Fruit fly (Drosophila melanogaster) whole organism, embryonic: ENCODE results near the gene CG43095.

Experiments used
- Ada2b ChIP-seq: fragments of 200-800 bp; sonication (Bioruptor generic); IDR thresholded peaks from 2 replicates; pipeline ENCODE4 v1.3.6; 2022; ENCODE audit warnings: missing biosample characterization, missing genetic modification characterization
- CG10209 ChIP-seq: fragments of 200-800 bp; sonication (Bioruptor generic); optimal IDR thresholded peaks from 3 replicates; lab custom pipeline; 2017; ENCODE audit warnings: missing biosample characterization, mild to moderate bottlenecking, missing genetic modification characterization, missing genetic modification reagents
- CG13775 ChIP-seq: fragments of 200-800 bp; sonication (Bioruptor generic); optimal IDR thresholded peaks from 3 replicates; lab custom pipeline; 2017; ENCODE audit warnings: missing biosample characterization, mild to moderate bottlenecking, missing genetic modification characterization
- CG14667 ChIP-seq: fragments of 200-800 bp; sonication (Bioruptor generic); IDR thresholded peaks from 2 replicates; pipeline ENCODE4 v1.3.6; 2022; ENCODE audit warnings: missing biosample characterization, missing genetic modification characterization
- CG1603 ChIP-seq: fragments of 200-800 bp; sonication (Bioruptor generic); optimal IDR thresholded peaks from 2 replicates; lab custom pipeline; 2019; ENCODE audit warnings: missing biosample characterization, mild to moderate bottlenecking, missing genetic modification characterization, moderate library complexity
- CG17612 ChIP-seq: fragments of 200-800 bp; sonication (Bioruptor generic); IDR thresholded peaks from 2 replicates; pipeline ENCODE4 v1.3.6; 2022; ENCODE audit warnings: missing biosample characterization, missing genetic modification characterization
- CG18599 ChIP-seq: fragments of 200-800 bp; sonication (Bioruptor generic); optimal IDR thresholded peaks from 3 replicates; lab custom pipeline; 2017; ENCODE audit warnings: missing biosample characterization, missing genetic modification characterization, mild to moderate bottlenecking, moderate library complexity, missing genetic modification reagents
- CG2889 ChIP-seq: fragments of 200-800 bp; sonication (Bioruptor generic); IDR thresholded peaks from 3 replicates; pipeline ENCODE4 v1.3.6; 2022; ENCODE audit warnings: missing biosample characterization, missing genetic modification characterization
- CG31388 ChIP-seq: fragments of 200-800 bp; sonication (Bioruptor generic); optimal IDR thresholded peaks from 2 replicates; lab custom pipeline; 2016; ENCODE audit warnings: missing biosample characterization, missing genetic modification characterization
- CG4404 ChIP-seq: fragments of 200-800 bp; sonication (Bioruptor generic); IDR thresholded peaks from 2 replicates; pipeline ENCODE4 v1.3.6; 2022; ENCODE audit warnings: missing biosample characterization, missing genetic modification characterization
- CG7963 ChIP-seq: fragments of 200-800 bp; sonication (Bioruptor generic); IDR thresholded peaks from 3 replicates; pipeline ENCODE4 v1.3.6; 2022; ENCODE audit warnings: missing biosample characterization, missing genetic modification characterization; ENCODE audit not compliant: partially characterized antibody
- CTCF ChIP-seq: fragments of 200-800 bp; sonication (Bioruptor generic); optimal IDR thresholded peaks from 2 replicates; lab custom pipeline; 2017; ENCODE audit warnings: missing biosample characterization, mild to moderate bottlenecking, missing genetic modification characterization, moderate library complexity
- D19B ChIP-seq: fragments of 200-800 bp; sonication (Bioruptor generic); optimal IDR thresholded peaks from 2 replicates; lab custom pipeline; 2017; ENCODE audit warnings: missing biosample characterization, mild to moderate bottlenecking, missing genetic modification characterization
- Dbx ChIP-seq: fragments of 200-800 bp; sonication (Bioruptor generic); IDR thresholded peaks from 3 replicates; pipeline ENCODE4 v1.3.6; 2022; ENCODE audit warnings: missing biosample characterization, missing genetic modification characterization
- Ets65A ChIP-seq: fragments of 200-800 bp; sonication (Bioruptor generic); peaks from one replicate; lab custom pipeline; 2016; ENCODE audit warnings: missing biosample characterization, missing genetic modification characterization
- Hsf ChIP-seq: fragments of 200-800 bp; sonication (Bioruptor generic); optimal IDR thresholded peaks from 3 replicates; lab custom pipeline; 2016; ENCODE audit warnings: missing biosample characterization, missing genetic modification characterization
- MTF-1 ChIP-seq: fragments of 200-800 bp; sonication (Bioruptor generic); optimal IDR thresholded peaks from 2 replicates; lab custom pipeline; 2018; ENCODE audit warnings: missing biosample characterization, mild to moderate bottlenecking, missing genetic modification characterization, borderline replicate concordance
- Meics ChIP-seq: fragments of 200-800 bp; sonication (Bioruptor generic); optimal IDR thresholded peaks from 2 replicates; lab custom pipeline; 2017; ENCODE audit warnings: missing biosample characterization, mild to moderate bottlenecking, missing genetic modification characterization
- NC2α ChIP-seq: fragments of 200-800 bp; sonication (Bioruptor generic); optimal IDR thresholded peaks from 2 replicates; lab custom pipeline; 2016; ENCODE audit warnings: missing biosample characterization, missing genetic modification characterization
- Oli ChIP-seq: fragments of 200-800 bp; sonication (Bioruptor generic); optimal IDR thresholded peaks from 2 replicates; lab custom pipeline; 2018; ENCODE audit warnings: missing biosample characterization, mild to moderate bottlenecking, missing genetic modification characterization, moderate library complexity
- Sox102F ChIP-seq: fragments of 200-800 bp; sonication (Bioruptor generic); optimal IDR thresholded peaks from 2 replicates; lab custom pipeline; 2018; ENCODE audit warnings: missing biosample characterization, mild to moderate bottlenecking, missing genetic modification characterization, moderate library complexity
- al ChIP-seq: fragments of 200-800 bp; sonication (Bioruptor generic); IDR thresholded peaks from 2 replicates; pipeline ENCODE4 v1.3.6; 2022; ENCODE audit warnings: missing biosample characterization, missing genetic modification characterization
- ara ChIP-seq: fragments of 200-800 bp; sonication (Bioruptor generic); IDR thresholded peaks from 2 replicates; pipeline ENCODE4 v1.3.6; 2022; ENCODE audit warnings: missing biosample characterization, missing genetic modification characterization
- esg ChIP-seq: fragments of 200-800 bp; sonication (Bioruptor generic); conservative IDR thresholded peaks from 2 replicates; pipeline ENCODE4 v1.3.6; 2022; ENCODE audit warnings: missing biosample characterization, missing genetic modification characterization
- gce ChIP-seq: fragments of 200-800 bp; sonication (Bioruptor generic); IDR thresholded peaks from 3 replicates; pipeline ENCODE4 v1.3.6; 2022; ENCODE audit warnings: missing biosample characterization, missing genetic modification characterization
- gem ChIP-seq: fragments of 200-800 bp; sonication (Bioruptor generic); optimal IDR thresholded peaks from 2 replicates; lab custom pipeline; 2019; ENCODE audit warnings: missing biosample characterization, mild to moderate bottlenecking, missing genetic modification characterization, moderate library complexity
- lov ChIP-seq, 2 experiments: fragments of 200-800 bp in 1 of 2; fragments of >200 bp in 1 of 2; sonication (Bioruptor generic) in 1 of 2; IDR thresholded peaks in 1 of 2; optimal IDR thresholded peaks in 1 of 2; 2 replicates in 1 of 2; 3 replicates in 1 of 2; pipeline versions ENCODE4 v1.3.6 to Lab custom; 2017 to 2022; ENCODE audit warnings: missing biosample characterization in 1 of 2, missing genetic modification characterization in 1 of 2
- oc ChIP-seq: fragments of 200-800 bp; sonication (Bioruptor generic); optimal IDR thresholded peaks from 2 replicates; lab custom pipeline; 2018; ENCODE audit warnings: missing biosample characterization, mild to moderate bottlenecking, missing genetic modification characterization, moderate library complexity
- pb ChIP-seq: fragments of 200-800 bp; sonication (Bioruptor generic); optimal IDR thresholded peaks from 3 replicates; lab custom pipeline; 2016; ENCODE audit warnings: missing biosample characterization, missing genetic modification characterization
- pros ChIP-seq: fragments of 200-800 bp; sonication (Bioruptor generic); optimal IDR thresholded peaks from 3 replicates; lab custom pipeline; 2019; ENCODE audit warnings: missing biosample characterization, mild to moderate bottlenecking, missing genetic modification characterization, moderate library complexity
- row ChIP-seq: fragments of 200-800 bp; sonication (Bioruptor generic); IDR thresholded peaks from 3 replicates; pipeline ENCODE4 v1.3.6; 2022; ENCODE audit warnings: missing biosample characterization, missing genetic modification characterization
- salm ChIP-seq: fragments of 200-800 bp; sonication (Bioruptor generic); optimal IDR thresholded peaks from 2 replicates; lab custom pipeline; 2018; ENCODE audit warnings: missing biosample characterization, mild to moderate bottlenecking, missing genetic modification characterization
- wek ChIP-seq: fragments of 200-800 bp; sonication (Bioruptor generic); optimal IDR thresholded peaks from 3 replicates; lab custom pipeline; 2018; ENCODE audit warnings: missing biosample characterization, mild to moderate bottlenecking, missing genetic modification characterization, moderate library complexity
- zfh1 ChIP-seq: fragments of 200-800 bp; sonication (Bioruptor generic); IDR thresholded peaks from 3 replicates; pipeline ENCODE4 v1.3.6; 2022; ENCODE audit warnings: missing biosample characterization, missing genetic modification characterization

CG43095 gene

DNA sequence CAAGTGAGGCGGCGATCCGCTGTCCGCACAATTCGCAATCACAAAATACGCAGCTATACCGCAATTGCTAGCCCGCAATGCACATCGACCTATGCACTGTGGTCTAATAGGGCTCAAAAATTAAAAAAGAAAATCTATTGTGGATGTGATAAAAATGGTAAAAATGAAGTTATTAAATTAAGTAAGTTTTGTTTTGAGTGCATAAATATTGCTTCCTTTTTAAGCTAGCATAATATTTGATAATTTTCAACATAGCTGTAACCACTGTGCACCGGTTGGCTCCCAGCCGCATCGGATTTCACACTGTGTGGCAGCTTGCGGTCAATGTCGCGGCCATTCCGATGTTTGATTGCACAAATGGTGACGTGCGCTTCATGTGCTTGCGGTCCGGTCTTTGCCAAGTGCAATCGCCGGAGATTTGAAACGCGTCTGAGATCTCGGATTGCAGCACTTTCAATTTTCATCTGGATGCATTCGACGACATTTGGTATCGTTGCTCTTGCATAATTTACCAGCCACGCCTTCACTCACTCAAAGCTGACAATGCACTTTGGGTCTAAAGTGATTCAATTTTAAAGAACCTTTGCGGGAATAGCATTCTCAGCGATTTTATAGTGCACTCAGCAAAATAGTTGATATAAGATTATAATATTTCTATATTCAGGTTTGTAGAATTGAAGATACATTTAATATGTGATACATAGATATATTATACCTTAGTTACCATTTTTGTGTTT, 45.0 kb upstream of the CG43095 start (continued):
- TF ChIP-seq Oli (tag; lab: Kevin White, UChicago), result no peak
- no peak for TF ChIP-seq oc
- TF ChIP-seq pros (GFP tag; lab: Kevin White, UChicago), result no peak
- TF ChIP-seq gce (GFP tag; lab: Robert Waterston, UW), result no peak
- no peak for TF ChIP-seq salm
- no peak for TF ChIP-seq wek (GFP tag; lab: Kevin White, UChicago)
- TF ChIP-seq gem (tag; lab: Kevin White, UChicago), result peak; percentile 49
- peak; percentile 66; the same call in 2 of the 3 replicates for TF ChIP-seq zfh1 (GFP tag; lab: Robert Waterston, UW)
- TF ChIP-seq CG31388 (GFP tag; lab: Kevin White, UChicago), result no peak
- no peak for TF ChIP-seq CG10209 (GFP tag; lab: Kevin White, UChicago)
- peak; percentile 14; the same call in 1 of the 2 replicates for TF ChIP-seq Ada2b (GFP tag; lab: Robert Waterston, UW)
- TF ChIP-seq lov (optimal IDR thresholded peaks at IDR 0.05; lab: Kevin White, UChicago), result no peak
- 0 out of 3 replicates have a peak, but pooled peaks have one; percentile 21 for TF ChIP-seq lov (GFP tag; IDR thresholded peaks at IDR 0.05; lab: Robert Waterston, UW)
- no peak for TF ChIP-seq D19B
- no peak for TF ChIP-seq CG18599
- TF ChIP-seq CG17612 (GFP tag; lab: Robert Waterston, UW), result no peak; the same call in 1 of the 2 replicates
- no peak for TF ChIP-seq NC2α (GFP tag; lab: Kevin White, UChicago)
- TF ChIP-seq CG1603 (tag; lab: Kevin White, UChicago), result peak; percentile 56
- TF ChIP-seq Dbx, result no peak
- TF ChIP-seq ara (GFP tag; lab: Robert Waterston, UW), result peak; percentile 62; the same call in 1 of the 2 replicates
- TF ChIP-seq Hsf, result no peak
- no peak for TF ChIP-seq al (GFP tag; lab: Robert Waterston, UW)
- no peak for TF ChIP-seq Meics (GFP tag; lab: Kevin White, UChicago)
- no peak for TF ChIP-seq CG2889 (GFP tag; lab: Robert Waterston, UW)
- TF ChIP-seq CG4404, result peak; percentile 65
- no peak; the same call in 1 of the 2 replicates for TF ChIP-seq CG14667 (GFP tag; lab: Robert Waterston, UW)
- peak; percentile 25; the same call in 1 of the 2 replicates for TF ChIP-seq esg (GFP tag; lab: Robert Waterston, UW)
- TF ChIP-seq row (GFP tag; lab: Robert Waterston, UW), result 0 out of 3 replicates have a peak, but pooled peaks have one; percentile 42
- peak; percentile 13 for TF ChIP-seq Sox102F (GFP tag; lab: Kevin White, UChicago)

DNA sequence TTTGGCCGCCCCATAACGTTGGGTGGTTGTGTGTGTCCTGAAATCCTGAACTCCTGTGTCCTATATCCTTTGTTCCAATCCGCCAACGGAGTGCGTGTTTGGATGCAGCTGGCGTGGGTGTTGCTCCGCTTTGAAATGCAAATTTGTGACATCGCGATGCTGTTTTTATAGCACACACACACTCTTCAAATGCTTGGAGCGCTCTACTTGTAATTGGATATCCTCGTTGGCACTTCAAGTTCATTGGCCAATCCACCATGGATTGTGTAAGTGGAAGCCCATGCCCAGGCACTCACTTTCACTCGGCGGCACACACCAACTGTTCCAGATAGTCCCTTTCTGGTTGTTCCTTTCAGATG, 44.5 kb upstream of the CG43095 start, which contains the start of gene CG13840:
Gene CG13840, minus strand, starts transcription at position 101 of the 359 bp plus-strand sequence.
- TF ChIP-seq CG7963 (GFP tag; lab: Robert Waterston, UW) (no peak), Ets65A (GFP tag; lab: Kevin White, UChicago) (peak; percentile 31)

DNA sequence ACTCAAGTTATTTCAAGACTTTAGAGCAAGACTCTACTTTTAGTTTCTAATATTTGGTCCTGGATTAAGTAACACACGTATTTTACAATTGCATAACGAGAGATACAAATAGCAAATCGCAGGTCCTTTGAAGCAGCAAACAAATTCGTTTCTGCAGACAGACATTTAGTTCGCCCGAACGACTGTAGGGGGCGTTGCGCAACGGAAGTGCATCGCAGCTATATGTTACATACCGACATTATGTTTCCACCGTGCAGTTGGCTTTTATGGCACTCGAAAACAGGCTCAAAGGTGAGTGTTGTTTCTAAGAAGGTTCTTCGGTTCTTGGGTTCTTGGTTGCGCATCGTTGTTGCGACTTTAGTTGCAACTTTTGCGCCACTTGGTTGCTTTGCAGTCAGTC, 38.7 kb upstream of the CG43095 start:
- TF ChIP-seq CTCF (peak; percentile 41), pb (no peak)

DNA sequence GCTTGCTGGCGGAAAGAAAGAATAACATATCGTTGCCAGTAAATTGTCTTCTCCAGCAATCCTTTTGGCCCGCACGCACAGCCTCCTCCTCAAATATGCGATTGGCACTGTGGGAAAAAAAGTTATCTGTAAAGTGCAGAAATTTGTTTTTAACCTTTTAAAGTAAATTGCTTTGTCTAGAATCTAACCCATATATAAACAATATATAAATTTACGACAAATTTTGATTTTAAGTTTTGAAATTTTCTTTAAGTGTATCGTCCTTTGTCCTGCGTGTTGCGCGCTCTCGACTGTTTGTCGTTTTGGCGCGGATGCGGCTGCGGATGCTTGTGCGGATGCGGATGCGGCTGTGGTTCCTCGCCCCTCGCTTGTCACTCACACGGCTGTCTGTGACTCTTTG, 35.6 kb upstream of the CG43095 start:
- TF ChIP-seq CG18599, result peak; percentile 21
- TF ChIP-seq MTF-1 (GFP tag; lab: Kevin White, UChicago), result no peak
- peak; percentile 19; the same call in 1 of the 3 replicates for TF ChIP-seq row (GFP tag; lab: Robert Waterston, UW)
- peak; percentile 49 for TF ChIP-seq CG13775 (GFP tag; lab: Kevin White, UChicago)
